Fruit fly (Drosophila melanogaster): Measurements from ENCODE around the gene Irp-1A.

dm6 chr3R:22771670-22772069 lies 47.3 kb upstream of the Irp-1A start, which contains the start of gene CG43095:
- no peak for TF ChIP-seq CG14655 (GFP tag; optimal IDR thresholded peaks at IDR 0.05)
- no peak for TF ChIP-seq Pif1B (GFP tag; optimal IDR thresholded peaks at IDR 0.05)
- TF ChIP-seq CG12605 (GFP tag; IDR thresholded peaks at IDR 0.05), result no peak
- no peak for TF ChIP-seq EcR (GFP tag; optimal IDR thresholded peaks at IDR 0.05)
- no peak for TF ChIP-seq D1 (tag; optimal IDR thresholded peaks at IDR 0.05)
- TF ChIP-seq CG32121 (GFP tag; IDR thresholded peaks at IDR 0.05), result no peak
- TF ChIP-seq CG34367 (tag; optimal IDR thresholded peaks at IDR 0.05), result no peak
- TF ChIP-seq CG9948 (tag; optimal IDR thresholded peaks at IDR 0.05), result no peak
- no peak for TF ChIP-seq rn (GFP tag; IDR thresholded peaks at IDR 0.05)

Data from whole organism, pupa.